Fruit fly (Drosophila melanogaster) whole organism, embryonic: ENCODE measurements around the gene SuUR.

Source experiments
- Aef1 ChIP-seq: fragments of 200-800 bp; sonication (Bioruptor generic); IDR thresholded peaks from 3 replicates; pipeline ENCODE4 v1.3.6; 2022; ENCODE audit warnings: missing biosample characterization, missing genetic modification characterization
- Antp ChIP-seq: fragments of 200-800 bp; sonication (Bioruptor generic); optimal IDR thresholded peaks from 3 replicates; lab custom pipeline; 2016; ENCODE audit warnings: missing biosample characterization, missing genetic modification characterization
- Bgb ChIP-seq: fragments of 200-800 bp; sonication (Bioruptor generic); IDR thresholded peaks from 2 replicates; pipeline ENCODE4 v1.3.6; 2022; ENCODE audit warnings: missing biosample characterization, missing genetic modification characterization; ENCODE audit not compliant: partially characterized antibody
- CG11085 ChIP-seq: fragments of 200-800 bp; sonication (Bioruptor generic); IDR thresholded peaks from 2 replicates; pipeline ENCODE4 v1.3.6; 2022; ENCODE audit warnings: missing biosample characterization, missing genetic modification characterization
- CG11696 ChIP-seq: fragments of 200-800 bp; sonication (Bioruptor generic); IDR thresholded peaks from 2 replicates; pipeline ENCODE4 v1.3.6; 2022; ENCODE audit warnings: missing biosample characterization, missing genetic modification characterization
- CG11723 ChIP-seq: fragments of 200-800 bp; sonication (Bioruptor generic); optimal IDR thresholded peaks from 2 replicates; lab custom pipeline; 2017; ENCODE audit warnings: missing biosample characterization, mild to moderate bottlenecking, missing genetic modification characterization
- CG13296 ChIP-seq: fragments of 200-800 bp; sonication (Bioruptor generic); optimal IDR thresholded peaks from 3 replicates; lab custom pipeline; 2018; ENCODE audit warnings: missing biosample characterization, mild to moderate bottlenecking, missing genetic modification characterization
- CG14860 ChIP-seq: fragments of 200-800 bp; sonication (Bioruptor generic); IDR thresholded peaks from 3 replicates; pipeline ENCODE4 v1.3.6; 2022; ENCODE audit warnings: missing biosample characterization, missing genetic modification characterization; ENCODE audit not compliant: partially characterized antibody
- CG15073 ChIP-seq: fragments of 200-800 bp; sonication (Bioruptor generic); optimal IDR thresholded peaks from 2 replicates; lab custom pipeline; 2016; ENCODE audit warnings: missing biosample characterization, missing genetic modification characterization
- CG1647 ChIP-seq: fragments of 200-800 bp; sonication (Bioruptor generic); optimal IDR thresholded peaks from 3 replicates; lab custom pipeline; 2016; ENCODE audit warnings: missing biosample characterization, missing genetic modification characterization
- CG17912 ChIP-seq: fragments of 200-800 bp; sonication (Bioruptor generic); optimal IDR thresholded peaks from 2 replicates; lab custom pipeline; 2018; ENCODE audit warnings: missing biosample characterization, mild to moderate bottlenecking, missing genetic modification characterization
- CG2120 ChIP-seq: fragments of 200-800 bp; sonication (Bioruptor generic); optimal IDR thresholded peaks from 3 replicates; lab custom pipeline; 2016; ENCODE audit warnings: missing biosample characterization, missing genetic modification characterization
- CG2678 ChIP-seq: fragments of 200-800 bp; sonication (Bioruptor generic); optimal IDR thresholded peaks from 3 replicates; lab custom pipeline; 2019; ENCODE audit warnings: missing biosample characterization, mild to moderate bottlenecking, missing genetic modification characterization, moderate library complexity
- CG33557 ChIP-seq: fragments of 200-800 bp; sonication (Bioruptor generic); optimal IDR thresholded peaks from 2 replicates; lab custom pipeline; 2019; ENCODE audit warnings: missing biosample characterization, mild to moderate bottlenecking, missing genetic modification characterization, moderate library complexity
- CG34422 ChIP-seq: fragments of 200-800 bp; sonication (Bioruptor generic); IDR thresholded peaks from 3 replicates; pipeline ENCODE4 v1.3.6; 2022; ENCODE audit warnings: missing biosample characterization, missing genetic modification characterization
- CG4707 ChIP-seq: fragments of 200-800 bp; sonication (Bioruptor generic); optimal IDR thresholded peaks from 2 replicates; lab custom pipeline; 2018; ENCODE audit warnings: missing biosample characterization, mild to moderate bottlenecking, missing genetic modification characterization, moderate library complexity
- CG7963 ChIP-seq: fragments of 200-800 bp; sonication (Bioruptor generic); IDR thresholded peaks from 3 replicates; pipeline ENCODE4 v1.3.6; 2022; ENCODE audit warnings: missing biosample characterization, missing genetic modification characterization; ENCODE audit not compliant: partially characterized antibody
- CG7987 ChIP-seq: fragments of 200-800 bp; sonication (Bioruptor generic); optimal IDR thresholded peaks from 2 replicates; lab custom pipeline; 2018; ENCODE audit warnings: missing biosample characterization, mild to moderate bottlenecking, missing genetic modification characterization, moderate library complexity
- CG8290 ChIP-seq, 3 experiments: fragments of 200-800 bp; sonication (Bioruptor generic); optimal IDR thresholded peaks; 2 replicates each; lab custom pipeline; 2016 to 2019; ENCODE audit warnings: missing biosample characterization in 3 of 3, missing genetic modification characterization in 3 of 3, mild to moderate bottlenecking in 2 of 3, moderate library complexity in 1 of 3
- CG9817 ChIP-seq: fragments of 200-800 bp; sonication (Bioruptor generic); optimal IDR thresholded peaks from 2 replicates; lab custom pipeline; 2018; ENCODE audit warnings: missing biosample characterization, mild to moderate bottlenecking, missing genetic modification characterization, moderate library complexity
- CrebB ChIP-seq: fragments of 200-800 bp; sonication (Bioruptor generic); optimal IDR thresholded peaks from 3 replicates; lab custom pipeline; 2018; ENCODE audit warnings: missing biosample characterization, mild to moderate bottlenecking, missing genetic modification characterization
- Fer1 ChIP-seq: fragments of 200-800 bp; sonication (Bioruptor generic); optimal IDR thresholded peaks from 2 replicates; lab custom pipeline; 2017; ENCODE audit warnings: missing biosample characterization, mild to moderate bottlenecking, missing genetic modification characterization
- H15 ChIP-seq: fragments of 200-800 bp; sonication (Bioruptor generic); IDR thresholded peaks from 3 replicates; pipeline ENCODE4 v1.3.6; 2022; ENCODE audit warnings: missing biosample characterization, missing genetic modification characterization
- Lhr ChIP-seq: fragments of 200-800 bp; sonication (Bioruptor generic); optimal IDR thresholded peaks from 3 replicates; lab custom pipeline; 2017; ENCODE audit warnings: mild to moderate bottlenecking, missing biosample characterization, missing genetic modification reagents, missing genetic modification characterization
- Mes4 ChIP-seq: fragments of 200-800 bp; sonication (Bioruptor generic); optimal IDR thresholded peaks from 2 replicates; lab custom pipeline; 2016; ENCODE audit warnings: missing biosample characterization, missing genetic modification characterization
- PHDP ChIP-seq: fragments of 200-800 bp; sonication (Bioruptor generic); optimal IDR thresholded peaks from 3 replicates; lab custom pipeline; 2018; ENCODE audit warnings: missing biosample characterization, mild to moderate bottlenecking, missing genetic modification characterization, moderate library complexity
- Sin3A ChIP-seq: fragments of >200 bp; optimal IDR thresholded peaks from 2 replicates; lab custom pipeline; 2018
- TFAM ChIP-seq: fragments of 200-800 bp; sonication (Bioruptor generic); optimal IDR thresholded peaks from 2 replicates; lab custom pipeline; 2017; ENCODE audit warnings: missing biosample characterization, missing genetic modification characterization, inconsistent platforms
- ase ChIP-seq: fragments of 200-800 bp; sonication (Bioruptor generic); IDR thresholded peaks from 3 replicates; pipeline ENCODE4 v1.3.6; 2022; ENCODE audit warnings: missing biosample characterization, missing genetic modification characterization
- cad ChIP-seq: fragments of >200 bp; optimal IDR thresholded peaks from 2 replicates; lab custom pipeline; 2017; ENCODE audit warnings: missing biosample characterization, missing genetic modification characterization
- cato ChIP-seq: fragments of 200-800 bp; sonication (Bioruptor generic); optimal IDR thresholded peaks from 2 replicates; lab custom pipeline; 2016; ENCODE audit warnings: missing biosample characterization, missing genetic modification characterization, borderline replicate concordance
- ci ChIP-seq: fragments of 200-800 bp; sonication (Bioruptor generic); IDR thresholded peaks from 3 replicates; pipeline ENCODE4 v1.3.6; 2022; ENCODE audit warnings: missing biosample characterization, missing genetic modification characterization
- dpn ChIP-seq, 2 experiments: fragments of 200-800 bp; sonication (Bioruptor generic); optimal IDR thresholded peaks; 3 replicates each; lab custom pipeline; 2016; ENCODE audit warnings: missing biosample characterization in 2 of 2, missing genetic modification characterization in 2 of 2
- fu2 ChIP-seq: fragments of 200-800 bp; sonication (Bioruptor generic); optimal IDR thresholded peaks from 2 replicates; lab custom pipeline; 2016; ENCODE audit warnings: missing biosample characterization, missing genetic modification characterization
- grn ChIP-seq: fragments of 200-800 bp; sonication (Bioruptor generic); optimal IDR thresholded peaks from 3 replicates; lab custom pipeline; 2017; ENCODE audit warnings: missing biosample characterization, missing genetic modification characterization
- gro ChIP-seq: fragments of 200-800 bp; sonication (Bioruptor generic); optimal IDR thresholded peaks from 2 replicates; lab custom pipeline; 2016; ENCODE audit warnings: missing biosample characterization, missing genetic modification characterization
- h ChIP-seq: fragments of >200 bp; optimal IDR thresholded peaks from 2 replicates; lab custom pipeline; 2017
- hb ChIP-seq: fragments of 200-800 bp; sonication (Bioruptor generic); IDR thresholded peaks from 3 replicates; pipeline ENCODE4 v1.3.6; 2022; ENCODE audit warnings: missing biosample characterization, missing genetic modification characterization; ENCODE audit not compliant: partially characterized antibody
- hkb ChIP-seq, 2 experiments: fragments of 200-800 bp in 1 of 2; fragments of >200 bp in 1 of 2; sonication (Bioruptor generic) in 1 of 2; IDR thresholded peaks in 1 of 2; optimal IDR thresholded peaks in 1 of 2; 2 replicates each; pipeline versions ENCODE4 v1.3.6 to Lab custom; 2017 to 2022; ENCODE audit warnings: missing biosample characterization in 1 of 2, missing genetic modification characterization in 1 of 2
- jumu ChIP-seq: fragments of 200-800 bp; sonication (Bioruptor generic); optimal IDR thresholded peaks from 3 replicates; lab custom pipeline; 2016; ENCODE audit warnings: missing biosample characterization, missing genetic modification characterization
- kah ChIP-seq: fragments of 200-800 bp; sonication (Bioruptor generic); optimal IDR thresholded peaks from 2 replicates; lab custom pipeline; 2018; ENCODE audit warnings: missing biosample characterization, mild to moderate bottlenecking, missing genetic modification characterization
- luna ChIP-seq: fragments of 200-800 bp; sonication (Bioruptor generic); optimal IDR thresholded peaks from 2 replicates; lab custom pipeline; 2016; ENCODE audit warnings: missing biosample characterization, missing genetic modification characterization
- mirr ChIP-seq: fragments of 200-800 bp; sonication (Bioruptor generic); optimal IDR thresholded peaks from 3 replicates; lab custom pipeline; 2018; ENCODE audit warnings: missing biosample characterization, mild to moderate bottlenecking, missing genetic modification characterization
- nerfin-2 ChIP-seq: fragments of 200-800 bp; sonication (Bioruptor generic); IDR thresholded peaks from 2 replicates; pipeline ENCODE4 v1.3.6; 2022; ENCODE audit warnings: missing biosample characterization, missing genetic modification characterization; ENCODE audit not compliant: partially characterized antibody
- p53 ChIP-seq: fragments of 200-800 bp; sonication (Bioruptor generic); optimal IDR thresholded peaks from 2 replicates; lab custom pipeline; 2016; ENCODE audit warnings: missing biosample characterization, missing genetic modification characterization
- pum ChIP-seq: fragments of 200-800 bp; sonication (Bioruptor generic); optimal IDR thresholded peaks from 2 replicates; lab custom pipeline; 2016; ENCODE audit warnings: missing biosample characterization, missing genetic modification characterization
- rib ChIP-seq: fragments of 200-800 bp; sonication (Bioruptor generic); IDR thresholded peaks from 2 replicates; pipeline ENCODE4 v1.3.6; 2022; ENCODE audit warnings: missing biosample characterization, missing genetic modification characterization
- salm ChIP-seq: fragments of 200-800 bp; sonication (Bioruptor generic); optimal IDR thresholded peaks from 2 replicates; lab custom pipeline; 2018; ENCODE audit warnings: missing biosample characterization, mild to moderate bottlenecking, missing genetic modification characterization
- sima ChIP-seq: fragments of 200-800 bp; sonication (Bioruptor generic); optimal IDR thresholded peaks from 2 replicates; lab custom pipeline; 2016; ENCODE audit warnings: missing biosample characterization, missing genetic modification characterization
- ttk ChIP-seq: fragments of 200-800 bp; sonication (Bioruptor generic); IDR thresholded peaks from 2 replicates; pipeline ENCODE4 v2.1.2; 2022; ENCODE audit warnings: missing biosample characterization, missing genetic modification characterization
- zfh1 ChIP-seq: fragments of 200-800 bp; sonication (Bioruptor generic); IDR thresholded peaks from 3 replicates; pipeline ENCODE4 v1.3.6; 2022; ENCODE audit warnings: missing biosample characterization, missing genetic modification characterization

Gene SuUR

dm6 chr3L:11049414-11049813, 15.4 kb upstream of the SuUR start (continued):
- TF ChIP-seq cato (no peak), kah (GFP tag; lab: Kevin White, UChicago) (no peak), CG17912 (GFP tag; lab: Kevin White, UChicago) (peak; percentile 18), CG8290 (GFP tag; optimal IDR thresholded peaks at IDR 0.05; lab: Kevin White, UChicago) (no peak), CG8290 (tag; optimal IDR thresholded peaks at IDR 0.05; lab: Kevin White, UChicago) (peak in 1 of 2 experiments; percentile 76), mirr (GFP tag; lab: Kevin White, UChicago) (peak; percentile 3), CG33557 (GFP tag; lab: Kevin White, UChicago) (no peak), Mes4 (no peak), PHDP (tag; lab: Kevin White, UChicago) (peak; percentile 12), sima (no peak), pum (GFP tag; lab: Kevin White, UChicago) (no peak), CG11085 (GFP tag; lab: Robert Waterston, UW) (no peak), cad (GFP tag; lab: Kevin White, UChicago) (no peak), ase (GFP tag; lab: Robert Waterston, UW) (no peak), CG11696 (no peak), nerfin-2 (GFP tag; lab: Robert Waterston, UW) (no peak), h (lab: Kevin White, UChicago) (no peak), TFAM (no peak), CG15073 (no peak), gro (GFP tag; lab: Kevin White, UChicago) (peak; percentile 55), Aef1 (GFP tag; lab: Robert Waterston, UW) (no peak), ci (peak; percentile 36; the same call in 1 of the 3 replicates), CG13296 (peak; percentile 86), CG34422 (GFP tag; lab: Robert Waterston, UW) (no peak), Fer1 (GFP tag; lab: Kevin White, UChicago) (peak; percentile 86), Lhr (GFP tag; lab: Kevin White, UChicago) (no peak), luna (peak; percentile 3), CG2120 (GFP tag; lab: Kevin White, UChicago) (peak; percentile 11), Bgb (GFP tag; lab: Robert Waterston, UW) (no peak), hb (GFP tag; lab: Robert Waterston, UW) (no peak), Antp (GFP tag; lab: Kevin White, UChicago) (no peak), CG7963 (GFP tag; lab: Robert Waterston, UW) (no peak), CG9817 (no peak), fu2 (GFP tag; lab: Kevin White, UChicago) (no peak), hkb (optimal IDR thresholded peaks at IDR 0.05; lab: Kevin White, UChicago) (no peak), hkb (GFP tag; IDR thresholded peaks at IDR 0.05; lab: Robert Waterston, UW) (no peak), CG7987 (peak; percentile 75), CG14860 (GFP tag; lab: Robert Waterston, UW) (no peak), jumu (GFP tag; lab: Kevin White, UChicago) (no peak), CG2678 (tag; lab: Kevin White, UChicago) (peak; percentile 59), CrebB (tag; lab: Kevin White, UChicago) (peak; percentile 61), zfh1 (GFP tag; lab: Robert Waterston, UW) (no peak), dpn (GFP tag; optimal IDR thresholded peaks at IDR 0.05; lab: Kevin White, UChicago) (peak in 1 of 2 experiments; percentile 16), salm (tag; lab: Kevin White, UChicago) (no peak), CG11723 (no peak), p53 (GFP tag; lab: Kevin White, UChicago) (no peak), CG1647 (GFP tag; lab: Kevin White, UChicago) (no peak), H15 (GFP tag; lab: Robert Waterston, UW) (no peak), grn (GFP tag; lab: Kevin White, UChicago) (peak; percentile 40), ttk (GFP tag; lab: Robert Waterston, UW) (no peak), CG4707 (GFP tag; lab: Kevin White, UChicago) (no peak), Sin3A (no peak), rib (GFP tag; lab: Robert Waterston, UW) (peak; percentile 51; the same call in 1 of the 2 replicates)
